Worm (Caenorhabditis elegans): ENCODE data around the gene C44F1.1.

DNA sequence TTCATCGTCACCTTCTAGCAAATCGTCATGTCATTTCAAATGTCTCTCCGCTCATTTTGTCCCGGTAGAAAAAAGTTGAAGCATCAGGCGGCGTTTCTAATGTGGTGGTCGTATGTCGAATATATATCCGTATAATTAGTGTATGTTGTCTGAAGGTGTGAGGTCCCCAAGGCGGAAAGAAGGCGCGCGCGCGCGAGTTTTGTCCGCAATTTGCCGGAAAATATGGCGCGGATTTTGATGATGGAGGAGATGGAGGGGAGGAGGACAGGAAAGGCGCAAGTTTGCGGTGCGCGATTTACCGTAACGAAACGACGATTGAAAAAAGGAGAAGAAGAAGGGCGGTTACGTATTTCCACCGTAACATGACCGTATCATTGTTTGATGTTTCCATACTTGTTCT is 23.3 kb downstream of the C44F1.1 start:
- no peak for TF ChIP-seq ama-1 (optimal IDR thresholded peaks at IDR 0.05)
- no peak for TF ChIP-seq tbx-11 (GFP tag; IDR thresholded peaks at IDR 0.05)
- no peak for TF ChIP-seq aly-1 (tag; optimal IDR thresholded peaks at IDR 0.05)
- no peak for TF ChIP-seq tbx-37 (GFP tag; conservative IDR thresholded peaks at IDR 0.05)
- TF ChIP-seq hnd-1 (tag; optimal IDR thresholded peaks at IDR 0.05), result no peak
- no peak for TF ChIP-seq pes-1 (GFP tag; IDR thresholded peaks at IDR 0.05)
- TF ChIP-seq flt-1 (GFP tag; IDR thresholded peaks at IDR 0.05), result no peak
- no peak for TF ChIP-seq scrt-1 (GFP tag; IDR thresholded peaks at IDR 0.05)
- no peak for TF ChIP-seq ceh-36 (tag; optimal IDR thresholded peaks at IDR 0.05)
- TF ChIP-seq B0310.2 (tag; optimal IDR thresholded peaks at IDR 0.05), result no peak

All from whole organism, early embryonic.